Worm (Caenorhabditis elegans) whole organism, L1 larva: ENCODE results near the gene grl-15.

ENCODE experiments used
- Y116A8C.19 ChIP-seq: sonication (generic microtip); optimal IDR thresholded peaks from 2 replicates; lab custom pipeline; 2016; ENCODE audit warnings: missing compliant biosample characterization, missing genetic modification characterization, borderline replicate concordance
- aly-2 ChIP-seq: fragments of 150-350 bp; optimal IDR thresholded peaks from 2 replicates; lab custom pipeline; 2014; ENCODE audit warnings: missing biosample characterization, missing genetic modification characterization
- blmp-1 ChIP-seq: fragments of 150-350 bp; optimal IDR thresholded peaks from 2 replicates; lab custom pipeline; 2014; ENCODE audit warnings: missing biosample characterization, missing genetic modification characterization
- ceh-63 ChIP-seq: fragments of 200-800 bp; sonication (Bioruptor generic); optimal IDR thresholded peaks from 2 replicates; lab custom pipeline; 2018; ENCODE audit warnings: mild to moderate bottlenecking, missing genetic modification characterization, missing compliant biosample characterization
- ceh-8 ChIP-seq: fragments of 200-800 bp; sonication (Bioruptor generic); optimal IDR thresholded peaks from 2 replicates; lab custom pipeline; 2018; ENCODE audit warnings: mild to moderate bottlenecking, missing genetic modification characterization, moderate library complexity, missing compliant biosample characterization
- ceh-82 ChIP-seq, 3 experiments: fragments of 150-350 bp in 1 of 3; sonication (generic microtip) in 2 of 3; optimal IDR thresholded peaks; 2 replicates each; lab custom pipeline; 2014 to 2017; ENCODE audit warnings: missing biosample characterization in 3 of 3, missing genetic modification characterization in 3 of 3
- ceh-90 ChIP-seq: sonication (generic microtip); optimal IDR thresholded peaks from 2 replicates; lab custom pipeline; 2016; ENCODE audit warnings: missing genetic modification characterization, missing compliant biosample characterization
- ces-1 ChIP-seq: fragments of 150-350 bp; optimal IDR thresholded peaks from 2 replicates; lab custom pipeline; 2014; ENCODE audit warnings: missing biosample characterization, missing genetic modification reagents, missing genetic modification characterization
- dpl-1 ChIP-seq, 3 experiments: fragments of 150-350 bp in 2 of 3; sonication (generic microtip) in 1 of 3; optimal IDR thresholded peaks; 2 replicates each; lab custom pipeline; 2014 to 2017; ENCODE audit warnings: missing biosample characterization in 3 of 3, missing genetic modification characterization in 3 of 3, missing genetic modification reagents in 3 of 3
- efl-1 ChIP-seq, 4 experiments: fragments of 150-350 bp; optimal IDR thresholded peaks in 3 of 4; peaks in 1 of 4; 1 replicate in 1 of 4; 2 replicates in 3 of 4; lab custom pipeline; 2014; ENCODE audit warnings: missing biosample characterization in 2 of 4, missing genetic modification characterization in 2 of 4, missing genetic modification reagents in 2 of 4
- egl-27 ChIP-seq, 2 experiments: fragments of 150-350 bp in 1 of 2; sonication (generic microtip); optimal IDR thresholded peaks; 3 replicates each; lab custom pipeline; 2017 to 2018; ENCODE audit warnings: missing biosample characterization in 2 of 2, missing genetic modification characterization in 2 of 2, missing genetic modification reagents in 2 of 2
- elt-3 ChIP-seq, 6 experiments: fragments of 150-350 bp in 1 of 6; sonication (generic microtip); optimal IDR thresholded peaks; 2 replicates each; lab custom pipeline; 2017 to 2018; ENCODE audit warnings: missing biosample characterization in 6 of 6, missing genetic modification characterization in 6 of 6, inconsistent platforms in 1 of 6
- fos-1 ChIP-seq: fragments of 150-350 bp; optimal IDR thresholded peaks from 2 replicates; lab custom pipeline; 2014; ENCODE audit warnings: missing biosample characterization, missing genetic modification characterization
- grh-1 ChIP-seq: fragments of 200-800 bp; sonication (Bioruptor generic); IDR thresholded peaks from 2 replicates; pipeline ENCODE4 v1.3.6; 2022; ENCODE audit warnings: missing genetic modification reagents, missing genetic modification characterization, missing compliant biosample characterization
- hlh-4 ChIP-seq: sonication (generic microtip); optimal IDR thresholded peaks from 2 replicates; lab custom pipeline; 2016; ENCODE audit warnings: mild to moderate bottlenecking, missing genetic modification characterization, missing compliant biosample characterization
- irx-1 ChIP-seq: sonication (generic microtip); optimal IDR thresholded peaks from 2 replicates; lab custom pipeline; 2016; ENCODE audit warnings: missing genetic modification characterization, missing compliant biosample characterization
- jun-1 ChIP-seq: fragments of 150-350 bp; optimal IDR thresholded peaks from 2 replicates; lab custom pipeline; 2014; ENCODE audit warnings: missing biosample characterization, missing genetic modification reagents, missing genetic modification characterization
- lin-15B ChIP-seq: fragments of 150-350 bp; sonication (generic microtip); optimal IDR thresholded peaks from 3 replicates; lab custom pipeline; 2014; ENCODE audit warnings: missing biosample characterization, missing genetic modification characterization
- lin-35 ChIP-seq, 2 experiments: fragments of 150-350 bp; optimal IDR thresholded peaks; 2 replicates each; lab custom pipeline; 2014; ENCODE audit warnings: missing biosample characterization in 2 of 2, missing genetic modification characterization in 2 of 2, missing genetic modification reagents in 2 of 2
- lin-39 ChIP-seq: fragments of 150-350 bp; optimal IDR thresholded peaks from 2 replicates; lab custom pipeline; 2014; ENCODE audit warnings: missing biosample characterization, missing genetic modification reagents, missing genetic modification characterization
- lir-3 ChIP-seq: sonication (generic microtip); optimal IDR thresholded peaks from 2 replicates; lab custom pipeline; 2016; ENCODE audit warnings: mild to moderate bottlenecking, missing genetic modification characterization, moderate library complexity, missing compliant biosample characterization; ENCODE audit not compliant: poor library complexity
- lsy-2 ChIP-seq, 2 experiments: fragments of 150-350 bp; optimal IDR thresholded peaks; 2 replicates each; lab custom pipeline; 2014; ENCODE audit warnings: missing biosample characterization in 2 of 2, missing genetic modification characterization in 2 of 2
- mab-9 ChIP-seq: fragments of 200-800 bp; sonication (Bioruptor generic); IDR thresholded peaks from 2 replicates; pipeline ENCODE4 v1.3.6; 2022; ENCODE audit warnings: missing genetic modification reagents, missing genetic modification characterization, missing compliant biosample characterization
- mef-2 ChIP-seq: fragments of 150-350 bp; optimal IDR thresholded peaks from 2 replicates; lab custom pipeline; 2014; ENCODE audit warnings: missing biosample characterization, missing genetic modification characterization
- mep-1 ChIP-seq: fragments of 150-350 bp; optimal IDR thresholded peaks from 2 replicates; lab custom pipeline; 2014; ENCODE audit warnings: missing biosample characterization, missing genetic modification characterization
- nhr-11 ChIP-seq: fragments of 150-350 bp; optimal IDR thresholded peaks from 2 replicates; lab custom pipeline; 2014; ENCODE audit warnings: missing biosample characterization, missing genetic modification characterization
- nhr-237 ChIP-seq: fragments of 150-350 bp; optimal IDR thresholded peaks from 2 replicates; lab custom pipeline; 2014; ENCODE audit warnings: missing biosample characterization, missing genetic modification characterization
- nhr-47 ChIP-seq: sonication (generic microtip); optimal IDR thresholded peaks from 2 replicates; lab custom pipeline; 2016; ENCODE audit warnings: mild to moderate bottlenecking, missing genetic modification characterization, moderate library complexity, missing compliant biosample characterization
- nhr-84 ChIP-seq: sonication (generic microtip); optimal IDR thresholded peaks from 2 replicates; lab custom pipeline; 2017; ENCODE audit warnings: missing biosample characterization, missing genetic modification characterization
- nhr-85 ChIP-seq: sonication (generic microtip); peaks from one replicate; lab custom pipeline; 2016; ENCODE audit warnings: missing genetic modification characterization, inconsistent platforms, missing compliant biosample characterization
- pag-3 ChIP-seq: sonication (generic microtip); optimal IDR thresholded peaks from 2 replicates; lab custom pipeline; 2017; ENCODE audit warnings: missing genetic modification characterization, mild to moderate bottlenecking, missing compliant biosample characterization, antibody characterized with exemption, borderline replicate concordance; ENCODE audit not compliant: insufficient read depth
- skn-1 ChIP-seq: fragments of 150-350 bp; optimal IDR thresholded peaks from 2 replicates; lab custom pipeline; 2014; ENCODE audit warnings: missing biosample characterization, missing genetic modification characterization
- snpc-4 ChIP-seq: fragments of 150-350 bp; optimal IDR thresholded peaks from 2 replicates; lab custom pipeline; 2014; ENCODE audit warnings: missing biosample characterization, missing genetic modification characterization
- snu-23 ChIP-seq: sonication (generic microtip); optimal IDR thresholded peaks from 2 replicates; lab custom pipeline; 2016; ENCODE audit warnings: missing genetic modification characterization, missing compliant biosample characterization
- sptf-1 ChIP-seq: fragments of 150-350 bp; optimal IDR thresholded peaks from 2 replicates; lab custom pipeline; 2014; ENCODE audit warnings: missing biosample characterization, missing genetic modification characterization
- swsn-7 ChIP-seq: sonication (generic microtip); optimal IDR thresholded peaks from 2 replicates; lab custom pipeline; 2016; ENCODE audit warnings: missing genetic modification characterization, missing compliant biosample characterization
- tbx-2 ChIP-seq: sonication (generic microtip); optimal IDR thresholded peaks from 2 replicates; lab custom pipeline; 2016; ENCODE audit warnings: missing genetic modification characterization, missing compliant biosample characterization
- unc-62 ChIP-seq: fragments of 150-350 bp; optimal IDR thresholded peaks from 2 replicates; lab custom pipeline; 2014; ENCODE audit warnings: missing biosample characterization, missing genetic modification reagents, missing genetic modification characterization
- unc-98 ChIP-seq: fragments of 200-800 bp; sonication (Bioruptor generic); IDR thresholded peaks from 2 replicates; pipeline ENCODE4 v1.3.6; 2022; ENCODE audit warnings: missing genetic modification characterization, missing compliant biosample characterization
- xbp-1 ChIP-seq: sonication (generic microtip); optimal IDR thresholded peaks from 2 replicates; lab custom pipeline; 2016; ENCODE audit warnings: missing genetic modification characterization, missing compliant biosample characterization
- zag-1 ChIP-seq: fragments of 150-350 bp; optimal IDR thresholded peaks from 2 replicates; lab custom pipeline; 2014; ENCODE audit warnings: missing biosample characterization, missing genetic modification characterization
- ztf-11 ChIP-seq, 2 experiments: sonication (generic microtip); optimal IDR thresholded peaks; 2 replicates each; lab custom pipeline; 2016 to 2017; ENCODE audit warnings: missing genetic modification characterization in 2 of 2, missing biosample characterization in 1 of 2, missing compliant biosample characterization in 1 of 2
- ztf-4 ChIP-seq: fragments of 150-350 bp; optimal IDR thresholded peaks from 2 replicates; lab custom pipeline; 2014; ENCODE audit warnings: missing biosample characterization, missing genetic modification characterization

Gene grl-15

DNA sequence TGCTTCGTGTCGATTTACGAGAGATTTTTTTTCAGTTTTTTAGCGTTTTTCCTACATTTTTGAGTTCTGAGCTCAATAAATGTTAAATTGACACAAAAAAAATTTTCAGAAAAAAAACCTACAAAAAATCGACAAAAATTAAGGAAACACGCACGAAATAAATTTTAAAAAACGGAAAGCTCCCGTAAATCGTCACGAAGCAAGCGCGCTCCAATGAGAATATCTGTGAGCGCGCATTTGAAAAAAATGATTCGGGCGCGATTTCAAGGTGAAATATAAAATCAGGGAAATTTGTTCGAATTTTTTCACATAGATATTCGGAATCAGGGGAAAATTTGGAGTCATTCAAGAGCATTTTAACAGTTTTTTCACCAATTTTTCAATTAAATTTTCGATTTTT is 12.6 kb downstream of the grl-15 start:
- no peak for TF ChIP-seq aly-2
- TF ChIP-seq nhr-47 (tag; lab: Kevin White, UChicago), result no peak
- peak; percentile 55 for TF ChIP-seq nhr-85 (tag; lab: Kevin White, UChicago)
- TF ChIP-seq dpl-1 (GFP tag; optimal IDR thresholded peaks at IDR 0.05; lab: Kevin White, UChicago), result peak in 1 of 3 experiments; percentile 32
- TF ChIP-seq jun-1 (tag; lab: Kevin White, UChicago), result no peak
- TF ChIP-seq lsy-2 (tag; optimal IDR thresholded peaks at IDR 0.05; lab: Kevin White, UChicago), result no peak
- TF ChIP-seq efl-1 (optimal IDR thresholded peaks at IDR 0.05; lab: Kevin White, UChicago), result peak in 1 of 2 experiments; percentile 45
- peak; percentile 41 to 63 for TF ChIP-seq efl-1 (GFP tag; optimal IDR thresholded peaks at IDR 0.05 in 1 of 2; lab: Kevin White, UChicago)
- TF ChIP-seq xbp-1 (tag; lab: Kevin White, UChicago), result no peak
- TF ChIP-seq Y116A8C.19 (tag; lab: Kevin White, UChicago), result no peak
- no peak for TF ChIP-seq nhr-11 (tag; lab: Kevin White, UChicago)
- TF ChIP-seq snu-23 (GFP tag; lab: Kevin White, UChicago), result no peak
- no peak for TF ChIP-seq mab-9 (GFP tag; lab: Robert Waterston, UW)
- peak in 1 of 2 experiments; percentile 26 for TF ChIP-seq lin-35 (GFP tag; optimal IDR thresholded peaks at IDR 0.05; lab: Kevin White, UChicago)
- TF ChIP-seq tbx-2, result no peak
- no peak for TF ChIP-seq nhr-84 (tag; lab: Kevin White, UChicago)
- TF ChIP-seq swsn-7 (tag; lab: Kevin White, UChicago), result no peak

DNA sequence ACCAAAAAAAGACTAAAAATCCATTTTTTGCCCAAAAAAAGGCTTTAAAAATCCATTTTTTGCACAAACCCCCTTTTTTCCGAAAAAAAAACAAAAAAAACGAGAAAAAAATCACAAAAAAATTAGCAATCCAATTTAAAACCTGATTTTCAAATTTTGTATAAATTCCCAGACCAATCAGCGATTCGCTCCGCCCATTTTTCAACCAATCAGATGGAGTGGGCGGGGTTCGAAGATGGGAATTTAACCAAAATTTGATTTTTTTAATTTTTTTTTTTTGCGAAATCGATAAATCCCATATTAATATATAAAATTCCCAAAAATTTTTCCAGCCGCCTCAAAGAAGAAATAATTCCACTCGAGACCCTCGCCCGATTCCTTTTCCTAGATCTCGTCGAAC is 14.4 kb downstream of the grl-15 start:
- TF ChIP-seq ceh-90 (tag; lab: Kevin White, UChicago) (no peak), lir-3 (no peak), mab-9 (GFP tag; lab: Robert Waterston, UW) (no peak), irx-1 (tag; lab: Kevin White, UChicago) (no peak), ces-1 (GFP tag; lab: Kevin White, UChicago) (no peak), nhr-237 (tag; lab: Kevin White, UChicago) (no peak), egl-27 (tag; optimal IDR thresholded peaks at IDR 0.05; lab: Kevin White, UChicago) (no peak), skn-1 (no peak), nhr-47 (tag; lab: Kevin White, UChicago) (no peak), ztf-11 (tag; optimal IDR thresholded peaks at IDR 0.05; lab: Kevin White, UChicago) (no peak), lin-15B (tag; lab: Kevin White, UChicago) (no peak), zag-1 (tag; lab: Kevin White, UChicago) (no peak)

DNA sequence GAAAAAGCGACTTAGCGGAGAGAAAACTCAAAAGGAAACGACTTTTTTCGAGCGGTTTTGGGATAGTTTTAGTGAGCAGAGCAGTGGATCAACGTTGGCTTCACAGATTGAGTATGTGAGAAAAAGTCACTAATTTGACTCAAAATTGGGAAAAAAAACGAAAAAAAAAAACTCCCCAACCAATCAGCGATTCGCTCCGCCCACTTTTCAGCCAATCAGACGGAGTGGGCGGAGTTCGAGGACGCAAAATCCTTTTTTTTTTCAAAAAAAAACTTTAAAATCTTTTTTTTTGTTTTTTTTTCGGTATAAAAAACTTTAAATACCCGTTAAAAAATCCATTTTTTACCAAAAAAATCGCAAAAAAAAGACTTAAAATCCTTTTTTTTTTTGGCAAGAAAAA is 15.0 kb downstream of the grl-15 start:
- no peak for TF ChIP-seq ceh-90 (tag; lab: Kevin White, UChicago)
- TF ChIP-seq nhr-84 (tag; lab: Kevin White, UChicago), result no peak
- no peak for TF ChIP-seq ztf-4 (tag; lab: Kevin White, UChicago)
- TF ChIP-seq lin-39, result no peak
- no peak for TF ChIP-seq jun-1 (tag; lab: Kevin White, UChicago)
- no peak for TF ChIP-seq sptf-1
- TF ChIP-seq xbp-1 (tag; lab: Kevin White, UChicago), result no peak

DNA sequence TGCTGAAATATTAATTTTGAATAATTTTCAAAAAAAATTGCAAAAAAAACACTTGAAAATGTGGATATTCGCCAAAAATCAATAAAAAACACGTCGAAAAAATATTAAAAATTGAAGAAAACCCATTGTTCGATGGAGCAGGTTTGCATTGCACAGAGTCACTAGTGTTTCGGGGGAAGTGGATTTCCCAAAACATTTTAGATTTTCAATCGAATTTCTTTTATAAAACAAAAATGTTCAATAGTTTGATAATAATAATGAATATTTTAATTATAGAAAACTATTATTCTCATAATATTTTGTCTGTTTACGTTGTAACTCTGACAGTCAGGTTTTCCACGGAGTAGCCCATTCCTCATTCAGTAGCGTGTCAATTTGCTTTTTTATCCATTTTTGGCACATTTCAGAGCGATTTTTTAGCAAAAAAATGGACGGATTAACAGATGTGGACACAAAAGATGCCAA is 17.1 kb downstream of the grl-15 start, which contains the start of the genes gex-4 and gphr-1:
Gene gex-4 (minus strand): TSS at position 2 of the 465 bp plus-strand sequence.
Gene gphr-1 (plus strand): TSS at position 415 of the 465 bp plus-strand sequence.
- TF ChIP-seq fos-1 (tag; lab: Kevin White, UChicago) (no peak), nhr-84 (tag; lab: Kevin White, UChicago) (no peak), hlh-4 (no peak), ceh-82 (tag; optimal IDR thresholded peaks at IDR 0.05; lab: Kevin White, UChicago) (peak in 1 of 3 experiments; percentile 31), nhr-237 (tag; lab: Kevin White, UChicago) (no peak), sptf-1 (no peak), nhr-47 (tag; lab: Kevin White, UChicago) (peak; percentile 73), mab-9 (GFP tag; lab: Robert Waterston, UW) (no peak), snpc-4 (tag; lab: Kevin White, UChicago) (no peak), ceh-8 (GFP tag; lab: Kevin White, UChicago) (no peak), grh-1 (GFP tag; lab: Robert Waterston, UW) (no peak), nhr-11 (tag; lab: Kevin White, UChicago) (no peak), ztf-4 (tag; lab: Kevin White, UChicago) (no peak), snu-23 (GFP tag; lab: Kevin White, UChicago) (peak; percentile 67), unc-98 (GFP tag; lab: Robert Waterston, UW) (peak; percentile 67), tbx-2 (peak; percentile 62), unc-62 (GFP tag; lab: Kevin White, UChicago) (no peak), efl-1 (optimal IDR thresholded peaks at IDR 0.05; lab: Kevin White, UChicago) (peak; percentile 48 to 60), efl-1 (GFP tag; optimal IDR thresholded peaks at IDR 0.05 in 1 of 2; lab: Kevin White, UChicago) (peak; percentile 67 to 96), pag-3 (tag; lab: Kevin White, UChicago) (no peak), swsn-7 (tag; lab: Kevin White, UChicago) (peak; percentile 57), ceh-63 (GFP tag; lab: Kevin White, UChicago) (no peak), skn-1 (peak; percentile 38), blmp-1 (tag; lab: Kevin White, UChicago) (peak; percentile 9), mef-2 (tag; lab: Kevin White, UChicago) (no peak), Y116A8C.19 (tag; lab: Kevin White, UChicago) (no peak), ceh-90 (tag; lab: Kevin White, UChicago) (peak; percentile 58), elt-3 (tag; optimal IDR thresholded peaks at IDR 0.05; lab: Kevin White, UChicago) (peak in 1 of 6 experiments; percentile 36), ces-1 (GFP tag; lab: Kevin White, UChicago) (no peak), mep-1 (tag; lab: Kevin White, UChicago) (peak; percentile 61)
